Fruit fly (Drosophila melanogaster) whole organism: ENCODE measurements around the gene CG3588.

Source experiments
- pan ChIP-seq: fragments of >200 bp; optimal IDR thresholded peaks from 2 replicates; lab custom pipeline; 2017
- usp ChIP-seq: fragments of >200 bp; optimal IDR thresholded peaks from 2 replicates; lab custom pipeline; 2017; ENCODE audit warnings: missing biosample characterization, missing genetic modification characterization, mixed read lengths

DNA sequence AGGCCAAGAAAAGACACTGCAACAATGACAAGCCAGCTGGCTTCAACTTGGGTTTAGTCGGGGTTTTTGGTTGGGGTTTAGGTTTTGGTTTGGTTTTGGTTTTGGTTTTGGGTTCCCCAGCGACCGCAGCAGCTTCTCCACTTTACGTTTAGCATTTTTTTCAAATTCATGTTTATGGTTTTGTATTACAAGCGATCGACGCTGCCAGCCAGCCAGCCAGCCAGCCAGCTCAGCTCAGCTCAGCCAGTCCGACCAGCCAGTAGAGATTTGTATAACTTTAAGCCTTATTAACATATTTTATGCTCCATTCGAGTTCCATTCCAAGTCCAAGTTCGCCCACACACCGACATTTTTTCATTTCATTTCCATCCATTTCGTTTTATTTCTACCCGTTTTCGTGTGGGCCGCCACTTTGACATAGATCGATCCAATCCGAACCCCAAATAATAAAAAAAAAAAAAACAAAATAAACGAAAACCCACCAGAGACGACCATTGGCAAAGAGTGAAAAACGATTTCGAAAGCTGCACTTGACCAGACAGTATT lies 44.3 kb downstream of the CG3588 start:
- no peak for TF ChIP-seq pan (lab: Kevin White, UChicago)
- TF ChIP-seq usp, result no peak
